Worm (Caenorhabditis elegans) whole organism, L4 larva: ENCODE measurements around the gene srx-50.

ENCODE experiments used
- aly-2 ChIP-seq: sonication (generic microtip); optimal IDR thresholded peaks from 2 replicates; lab custom pipeline; 2018; ENCODE audit warnings: missing biosample characterization, missing genetic modification characterization
- nhr-10 ChIP-seq: fragments of 150-350 bp; optimal IDR thresholded peaks from 2 replicates; lab custom pipeline; 2014; ENCODE audit warnings: missing biosample characterization, missing genetic modification characterization
- nhr-11 ChIP-seq: fragments of 150-350 bp; optimal IDR thresholded peaks from 2 replicates; lab custom pipeline; 2014; ENCODE audit warnings: missing biosample characterization, missing genetic modification characterization

DNA sequence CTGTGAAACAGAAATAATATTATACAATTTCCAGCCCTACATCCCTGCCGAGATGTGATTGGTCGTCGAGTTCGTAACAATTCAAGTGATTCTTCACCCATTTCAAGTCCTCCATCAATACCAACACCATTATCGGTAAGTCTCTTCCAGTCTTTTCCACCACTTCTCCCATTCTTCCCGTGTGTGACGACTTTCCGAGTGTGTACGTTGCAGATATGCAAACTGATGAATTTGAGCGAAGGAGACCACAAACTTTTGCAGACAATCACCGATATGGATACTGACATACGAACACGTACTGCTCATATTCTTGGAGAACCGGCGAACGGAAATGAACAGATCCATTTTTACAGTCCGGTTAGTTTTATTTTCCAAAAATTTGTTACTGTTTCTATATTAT lies 6.3 kb upstream of the srx-50 start:
- TF ChIP-seq aly-2 (tag; lab: Kevin White, UChicago) (no peak), nhr-11 (tag; lab: Kevin White, UChicago) (no peak), nhr-10 (tag; lab: Kevin White, UChicago) (no peak)
